Worm (Caenorhabditis elegans) whole organism, L2 larva: ENCODE data around the gene laat-1.

ENCODE experiments used
- C34F6.9 ChIP-seq: fragments of 150-350 bp; optimal IDR thresholded peaks from 2 replicates; lab custom pipeline; 2014; ENCODE audit warnings: missing biosample characterization, missing genetic modification characterization
- F13H6.1 ChIP-seq: sonication (generic microtip); optimal IDR thresholded peaks from 2 replicates; lab custom pipeline; 2016; ENCODE audit warnings: missing genetic modification characterization, missing compliant biosample characterization
- R02D3.7 ChIP-seq: fragments of 150-350 bp; optimal IDR thresholded peaks from 2 replicates; lab custom pipeline; 2014; ENCODE audit warnings: missing biosample characterization, missing genetic modification characterization
- Y55F3AM.14 ChIP-seq: fragments of 200-800 bp; sonication (Bioruptor generic); optimal IDR thresholded peaks from 2 replicates; lab custom pipeline; 2018; ENCODE audit warnings: mild to moderate bottlenecking, missing genetic modification characterization, missing compliant biosample characterization
- ZK546.5 ChIP-seq: sonication (generic microtip); optimal IDR thresholded peaks from 2 replicates; lab custom pipeline; 2017; ENCODE audit warnings: missing biosample characterization, missing genetic modification characterization
- alr-1 ChIP-seq: fragments of 150-350 bp; optimal IDR thresholded peaks from 2 replicates; lab custom pipeline; 2014; ENCODE audit warnings: missing biosample characterization, missing genetic modification characterization
- aly-2 ChIP-seq: fragments of 150-350 bp; optimal IDR thresholded peaks from 2 replicates; lab custom pipeline; 2014; ENCODE audit warnings: missing biosample characterization, missing genetic modification characterization
- ama-1 ChIP-seq: fragments of 150-350 bp; optimal IDR thresholded peaks from 2 replicates; lab custom pipeline; 2018; ENCODE audit warnings: inconsistent platforms
- blmp-1 ChIP-seq: sonication (generic microtip); optimal IDR thresholded peaks from 2 replicates; lab custom pipeline; 2017; ENCODE audit warnings: missing genetic modification characterization, mild to moderate bottlenecking, missing compliant biosample characterization, antibody characterized with exemption, moderate library complexity; ENCODE audit not compliant: insufficient read depth
- ceh-16 ChIP-seq: fragments of 150-350 bp; optimal IDR thresholded peaks from 2 replicates; lab custom pipeline; 2014; ENCODE audit warnings: missing biosample characterization, missing genetic modification characterization
- ceh-82 ChIP-seq: fragments of 150-350 bp; optimal IDR thresholded peaks from 2 replicates; lab custom pipeline; 2014; ENCODE audit warnings: missing biosample characterization, missing genetic modification characterization
- crh-2 ChIP-seq: sonication (generic microtip); optimal IDR thresholded peaks from 2 replicates; lab custom pipeline; 2017; ENCODE audit warnings: missing biosample characterization, missing genetic modification characterization
- dmd-4 ChIP-seq: sonication (generic microtip); optimal IDR thresholded peaks from 2 replicates; lab custom pipeline; 2017; ENCODE audit warnings: missing biosample characterization, missing genetic modification characterization
- egl-27 ChIP-seq: sonication (generic microtip); optimal IDR thresholded peaks from 3 replicates; lab custom pipeline; 2017; ENCODE audit warnings: missing biosample characterization, missing genetic modification reagents, missing genetic modification characterization
- elt-1 ChIP-seq: fragments of 150-350 bp; optimal IDR thresholded peaks from 2 replicates; lab custom pipeline; 2014; ENCODE audit warnings: missing biosample characterization, missing genetic modification characterization
- elt-3 ChIP-seq: sonication (generic microtip); optimal IDR thresholded peaks from 2 replicates; lab custom pipeline; 2017; ENCODE audit warnings: missing biosample characterization, missing genetic modification characterization
- fos-1 ChIP-seq: fragments of 150-350 bp; optimal IDR thresholded peaks from 2 replicates; lab custom pipeline; 2014; ENCODE audit warnings: missing biosample characterization, missing genetic modification characterization
- gmeb-1 ChIP-seq: fragments of 150-350 bp; optimal IDR thresholded peaks from 2 replicates; lab custom pipeline; 2014; ENCODE audit warnings: missing biosample characterization, missing genetic modification characterization
- lin-11 ChIP-seq: fragments of 150-350 bp; sonication (generic microtip); optimal IDR thresholded peaks from 2 replicates; lab custom pipeline; 2014; ENCODE audit warnings: missing biosample characterization, missing genetic modification characterization, inconsistent platforms, mixed read lengths
- lin-13 ChIP-seq: fragments of 150-350 bp; optimal IDR thresholded peaks from 2 replicates; lab custom pipeline; 2014; ENCODE audit warnings: missing biosample characterization, missing genetic modification reagents, missing genetic modification characterization
- lin-39 ChIP-seq: fragments of 150-350 bp; optimal IDR thresholded peaks from 2 replicates; lab custom pipeline; 2014; ENCODE audit warnings: missing biosample characterization, missing genetic modification reagents, missing genetic modification characterization
- lsy-2 ChIP-seq, 2 experiments: fragments of 150-350 bp in 1 of 2; sonication (generic microtip) in 1 of 2; optimal IDR thresholded peaks; 2 replicates each; lab custom pipeline; 2014 to 2017; ENCODE audit warnings: missing biosample characterization in 2 of 2, missing genetic modification characterization in 2 of 2
- mab-5 ChIP-seq: fragments of 150-350 bp; optimal IDR thresholded peaks from 2 replicates; lab custom pipeline; 2014; ENCODE audit warnings: missing biosample characterization, missing genetic modification characterization
- mbf-1 ChIP-seq: sonication (generic microtip); optimal IDR thresholded peaks from 2 replicates; lab custom pipeline; 2017; ENCODE audit warnings: missing biosample characterization, missing genetic modification characterization
- mdl-1 ChIP-seq, 2 experiments: fragments of 150-350 bp in 1 of 2; sonication (generic microtip) in 1 of 2; optimal IDR thresholded peaks; 2 replicates each; lab custom pipeline; 2017; ENCODE audit warnings: missing biosample characterization in 2 of 2, missing genetic modification characterization in 2 of 2
- nhr-10 ChIP-seq: sonication (generic microtip); optimal IDR thresholded peaks from 2 replicates; lab custom pipeline; 2017; ENCODE audit warnings: missing biosample characterization, missing genetic modification characterization
- nhr-11 ChIP-seq: fragments of 150-350 bp; optimal IDR thresholded peaks from 2 replicates; lab custom pipeline; 2014; ENCODE audit warnings: missing biosample characterization, missing genetic modification characterization
- nhr-12 ChIP-seq: fragments of 150-350 bp; optimal IDR thresholded peaks from 2 replicates; lab custom pipeline; 2014; ENCODE audit warnings: missing biosample characterization, missing genetic modification characterization
- nhr-129 ChIP-seq: fragments of 150-350 bp; optimal IDR thresholded peaks from 2 replicates; lab custom pipeline; 2014; ENCODE audit warnings: missing biosample characterization, missing genetic modification characterization
- nhr-21 ChIP-seq: fragments of 150-350 bp; optimal IDR thresholded peaks from 2 replicates; lab custom pipeline; 2014; ENCODE audit warnings: missing biosample characterization, missing genetic modification characterization
- nhr-23 ChIP-seq: fragments of 150-350 bp; optimal IDR thresholded peaks from 2 replicates; lab custom pipeline; 2014; ENCODE audit warnings: missing biosample characterization, missing genetic modification reagents, missing genetic modification characterization
- nhr-237 ChIP-seq: fragments of 150-350 bp; optimal IDR thresholded peaks from 2 replicates; lab custom pipeline; 2014; ENCODE audit warnings: missing biosample characterization, missing genetic modification characterization
- nhr-25 ChIP-seq: fragments of 150-350 bp; sonication (generic microtip); optimal IDR thresholded peaks from 3 replicates; lab custom pipeline; 2014; ENCODE audit warnings: missing biosample characterization, missing genetic modification characterization
- nhr-6 ChIP-seq: fragments of 150-350 bp; optimal IDR thresholded peaks from 2 replicates; lab custom pipeline; 2014; ENCODE audit warnings: missing biosample characterization, missing genetic modification characterization
- nhr-77 ChIP-seq: fragments of 150-350 bp; optimal IDR thresholded peaks from 2 replicates; lab custom pipeline; 2014; ENCODE audit warnings: missing biosample characterization, missing genetic modification characterization
- peb-1 ChIP-seq: fragments of 150-350 bp; optimal IDR thresholded peaks from 2 replicates; lab custom pipeline; 2014; ENCODE audit warnings: missing biosample characterization, missing genetic modification characterization
- sem-4 ChIP-seq: fragments of 150-350 bp; optimal IDR thresholded peaks from 2 replicates; lab custom pipeline; 2014; ENCODE audit warnings: missing biosample characterization, missing genetic modification reagents, missing genetic modification characterization
- skn-1 ChIP-seq: sonication (generic microtip); optimal IDR thresholded peaks from 2 replicates; lab custom pipeline; 2017; ENCODE audit warnings: missing biosample characterization, missing genetic modification characterization
- sma-3 ChIP-seq: sonication (generic microtip); optimal IDR thresholded peaks from 2 replicates; lab custom pipeline; 2016; ENCODE audit warnings: missing genetic modification reagents, missing genetic modification characterization, missing compliant biosample characterization
- sma-9 ChIP-seq, 2 experiments: fragments of 150-350 bp in 1 of 2; sonication (generic microtip) in 1 of 2; optimal IDR thresholded peaks; 2 replicates each; lab custom pipeline; 2014 to 2016; ENCODE audit warnings: missing genetic modification characterization in 2 of 2, mild to moderate bottlenecking in 1 of 2, missing biosample characterization in 1 of 2, missing compliant biosample characterization in 1 of 2, missing genetic modification reagents in 1 of 2, moderate library complexity in 1 of 2
- snpc-4 ChIP-seq: fragments of 150-350 bp; optimal IDR thresholded peaks from 2 replicates; lab custom pipeline; 2014; ENCODE audit warnings: missing biosample characterization, missing genetic modification characterization
- unc-39 ChIP-seq: fragments of 150-350 bp; optimal IDR thresholded peaks from 2 replicates; lab custom pipeline; 2014; ENCODE audit warnings: missing biosample characterization, missing genetic modification characterization
- unc-55 ChIP-seq: fragments of 150-350 bp; sonication (generic microtip); optimal IDR thresholded peaks from 3 replicates; lab custom pipeline; 2014; ENCODE audit warnings: missing biosample characterization, missing genetic modification reagents, missing genetic modification characterization
- unc-62 ChIP-seq: fragments of 150-350 bp; optimal IDR thresholded peaks from 2 replicates; lab custom pipeline; 2014; ENCODE audit warnings: missing biosample characterization, missing genetic modification reagents, missing genetic modification characterization
- zag-1 ChIP-seq: fragments of 150-350 bp; optimal IDR thresholded peaks from 2 replicates; lab custom pipeline; 2014; ENCODE audit warnings: missing biosample characterization, missing genetic modification characterization
- ztf-1 ChIP-seq: fragments of 200-800 bp; sonication (Bioruptor generic); conservative IDR thresholded peaks from 2 replicates; pipeline ENCODE4 v1.3.6; 2022; ENCODE audit warnings: missing genetic modification characterization, missing compliant biosample characterization
- ztf-11 ChIP-seq: sonication (generic microtip); optimal IDR thresholded peaks from 2 replicates; lab custom pipeline; 2017; ENCODE audit warnings: missing biosample characterization, missing genetic modification characterization
- ztf-4 ChIP-seq: fragments of 150-350 bp; optimal IDR thresholded peaks from 2 replicates; lab custom pipeline; 2014; ENCODE audit warnings: missing biosample characterization, missing genetic modification characterization

Gene laat-1

DNA sequence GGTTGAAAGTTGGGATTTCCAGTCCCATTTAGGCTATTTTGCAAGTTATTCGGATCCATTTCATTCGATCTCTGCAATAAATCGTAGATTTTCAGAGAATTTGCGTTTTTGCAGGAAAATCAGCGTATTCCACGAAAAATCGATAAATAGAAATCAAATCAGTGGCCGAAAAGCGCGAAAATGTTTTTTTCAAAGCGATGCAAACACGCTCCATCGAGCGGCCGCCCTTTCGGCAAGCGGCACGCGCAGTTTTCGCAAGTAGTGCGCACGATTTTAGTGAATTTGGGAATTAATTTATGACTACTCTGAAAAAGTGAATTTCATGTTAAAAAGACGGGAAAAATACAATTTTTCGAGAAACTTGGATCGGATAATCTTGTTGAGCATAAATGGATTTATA lies 17.5 kb upstream of the laat-1 start:
- TF ChIP-seq nhr-6 (tag; lab: Kevin White, UChicago) (peak; percentile 90), R02D3.7 (tag; lab: Kevin White, UChicago) (peak; percentile 61), ceh-82 (tag; lab: Kevin White, UChicago) (peak; percentile 89), ama-1 (lab: Kevin White, UChicago) (no peak), zag-1 (tag; lab: Kevin White, UChicago) (peak; percentile 85), ztf-4 (tag; lab: Kevin White, UChicago) (peak; percentile 84), blmp-1 (tag; lab: Kevin White, UChicago) (peak; percentile 70), lin-13 (GFP tag; lab: Kevin White, UChicago) (peak; percentile 97), nhr-129 (peak; percentile 95), nhr-77 (peak; percentile 64), dmd-4 (tag; lab: Kevin White, UChicago) (no peak), nhr-10 (tag; lab: Kevin White, UChicago) (peak; percentile 63), Y55F3AM.14 (GFP tag; lab: Kevin White, UChicago) (peak; percentile 72), mab-5 (tag; lab: Kevin White, UChicago) (peak; percentile 96), sem-4 (tag; lab: Kevin White, UChicago) (peak; percentile 89), nhr-11 (tag; lab: Kevin White, UChicago) (no peak), peb-1 (tag; lab: Kevin White, UChicago) (no peak), C34F6.9 (tag; lab: Kevin White, UChicago) (peak; percentile 97), lsy-2 (tag; optimal IDR thresholded peaks at IDR 0.05; lab: Kevin White, UChicago) (peak; percentile 90 to 95), sma-3 (GFP tag; lab: Kevin White, UChicago) (peak; percentile 98), ztf-1 (no peak), F13H6.1 (tag; lab: Kevin White, UChicago) (peak; percentile 97), nhr-23 (tag; lab: Kevin White, UChicago) (no peak), egl-27 (tag; lab: Kevin White, UChicago) (peak; percentile 90), gmeb-1 (tag; lab: Kevin White, UChicago) (peak; percentile 95), lin-39 (tag; lab: Kevin White, UChicago) (no peak), nhr-12 (tag; lab: Kevin White, UChicago) (no peak), mdl-1 (tag; optimal IDR thresholded peaks at IDR 0.05; lab: Kevin White, UChicago) (peak; percentile 46 to 67), unc-39 (tag; lab: Kevin White, UChicago) (no peak), sma-9 (GFP tag; optimal IDR thresholded peaks at IDR 0.05; lab: Kevin White, UChicago) (peak; percentile 96), sma-9 (tag; optimal IDR thresholded peaks at IDR 0.05; lab: Kevin White, UChicago) (no peak), nhr-21 (tag; lab: Kevin White, UChicago) (peak; percentile 92), lin-11 (tag; lab: Kevin White, UChicago) (peak; percentile 98), crh-2 (peak; percentile 96), snpc-4 (peak; percentile 91), nhr-25 (tag; lab: Kevin White, UChicago) (peak; percentile 95), mbf-1 (tag; lab: Kevin White, UChicago) (peak; percentile 7), elt-1 (no peak), unc-55 (GFP tag; lab: Kevin White, UChicago) (peak; percentile 99), ZK546.5 (tag; lab: Kevin White, UChicago) (peak; percentile 69), skn-1 (tag; lab: Kevin White, UChicago) (peak; percentile 95), elt-3 (tag; lab: Kevin White, UChicago) (no peak), alr-1 (no peak), unc-62 (GFP tag; lab: Kevin White, UChicago) (no peak), ztf-11 (tag; lab: Kevin White, UChicago) (peak; percentile 58), nhr-237 (tag; lab: Kevin White, UChicago) (peak; percentile 75), aly-2 (no peak), ceh-16 (tag; lab: Kevin White, UChicago) (peak; percentile 55), fos-1 (tag; lab: Kevin White, UChicago) (peak; percentile 90)
- TF ChIP-seq, all 48 proteins: peak for 34
